Worm (Caenorhabditis elegans) whole organism, young adult: ENCODE data around the gene F17C11.26.

Experiments
- B0261.1 ChIP-seq: sonication (generic microtip); optimal IDR thresholded peaks from 2 replicates; lab custom pipeline; 2016; ENCODE audit warnings: mild to moderate bottlenecking, missing genetic modification characterization, moderate library complexity, missing compliant biosample characterization
- F49E8.2 ChIP-seq: sonication (generic microtip); optimal IDR thresholded peaks from 3 replicates; lab custom pipeline; 2017; ENCODE audit warnings: missing genetic modification characterization, mild to moderate bottlenecking, missing compliant biosample characterization, antibody characterized with exemption, moderate library complexity; ENCODE audit not compliant: insufficient read depth
- K11D2.4 ChIP-seq: fragments of 200-800 bp; sonication (Bioruptor generic); IDR thresholded peaks from 2 replicates; pipeline ENCODE4 v1.3.6; 2022; ENCODE audit warnings: missing genetic modification reagents, missing genetic modification characterization, missing compliant biosample characterization
- K12H6.12 ChIP-seq: fragments of 200-800 bp; sonication (Bioruptor generic); optimal IDR thresholded peaks from 2 replicates; lab custom pipeline; 2018; ENCODE audit warnings: mild to moderate bottlenecking, missing genetic modification characterization, missing compliant biosample characterization
- Y53F4B.3 ChIP-seq: fragments of 200-800 bp; sonication (Bioruptor generic); IDR thresholded peaks from 2 replicates; pipeline ENCODE4 v1.3.6; 2022; ENCODE audit warnings: missing genetic modification reagents, missing genetic modification characterization, missing compliant biosample characterization
- Y56A3A.18 ChIP-seq: fragments of 200-800 bp; sonication (Bioruptor generic); IDR thresholded peaks from 2 replicates; pipeline ENCODE4 v1.3.6; 2022; ENCODE audit warnings: missing genetic modification reagents, missing genetic modification characterization, missing compliant biosample characterization
- Y67H2A.10 ChIP-seq: fragments of 200-800 bp; sonication (Bioruptor generic); conservative IDR thresholded peaks from 2 replicates; pipeline ENCODE4 v1.3.6; 2022; ENCODE audit warnings: missing genetic modification reagents, missing genetic modification characterization, missing compliant biosample characterization
- Y79H2A.3 ChIP-seq: fragments of 200-800 bp; sonication (Bioruptor generic); conservative IDR thresholded peaks from 2 replicates; pipeline ENCODE4 v1.3.6; 2022; ENCODE audit warnings: missing genetic modification reagents, missing genetic modification characterization, missing compliant biosample characterization
- ZK185.1 ChIP-seq: sonication (generic microtip); optimal IDR thresholded peaks from 2 replicates; lab custom pipeline; 2016; ENCODE audit warnings: mild to moderate bottlenecking, missing genetic modification characterization, missing compliant biosample characterization; ENCODE audit not compliant: poor library complexity, severe bottlenecking
- akir-1 ChIP-seq: fragments of 200-800 bp; sonication (Bioruptor generic); optimal IDR thresholded peaks from 2 replicates; lab custom pipeline; 2018; ENCODE audit warnings: mild to moderate bottlenecking, missing genetic modification characterization, moderate library complexity, missing compliant biosample characterization
- aptf-3 ChIP-seq: fragments of 200-800 bp; sonication (Bioruptor generic); IDR thresholded peaks from 2 replicates; pipeline ENCODE4 v1.3.6; 2022; ENCODE audit warnings: missing genetic modification characterization, missing compliant biosample characterization
- atf-7 ChIP-seq: sonication (generic microtip); optimal IDR thresholded peaks from 2 replicates; lab custom pipeline; 2017; ENCODE audit warnings: mild to moderate bottlenecking, missing genetic modification characterization, missing compliant biosample characterization
- athp-1 ChIP-seq: sonication (generic microtip); optimal IDR thresholded peaks from 2 replicates; lab custom pipeline; 2017; ENCODE audit warnings: mild to moderate bottlenecking, missing genetic modification characterization, missing compliant biosample characterization
- bed-2 ChIP-seq: fragments of 200-800 bp; sonication (Bioruptor generic); IDR thresholded peaks from 2 replicates; pipeline ENCODE4 v1.3.6; 2022; ENCODE audit warnings: missing genetic modification reagents, missing genetic modification characterization, missing compliant biosample characterization
- cebp-2 ChIP-seq: fragments of 200-800 bp; sonication (Bioruptor generic); IDR thresholded peaks from 2 replicates; pipeline ENCODE4 v1.3.6; 2022; ENCODE audit warnings: missing genetic modification characterization, missing compliant biosample characterization
- ceh-27 ChIP-seq: fragments of 200-800 bp; sonication (Bioruptor generic); optimal IDR thresholded peaks from 2 replicates; lab custom pipeline; 2018; ENCODE audit warnings: mild to moderate bottlenecking, missing genetic modification characterization, moderate library complexity, missing compliant biosample characterization
- ceh-40 ChIP-seq: fragments of 200-800 bp; sonication (Bioruptor generic); IDR thresholded peaks from 2 replicates; pipeline ENCODE4 v1.3.6; 2022; ENCODE audit warnings: missing genetic modification characterization, missing compliant biosample characterization
- ceh-58 ChIP-seq: fragments of 200-800 bp; sonication (Bioruptor generic); IDR thresholded peaks from 2 replicates; pipeline ENCODE4 v1.3.6; 2022; ENCODE audit warnings: missing genetic modification characterization, missing compliant biosample characterization
- ceh-79 ChIP-seq: sonication (generic microtip); optimal IDR thresholded peaks from 2 replicates; lab custom pipeline; 2017; ENCODE audit warnings: mild to moderate bottlenecking, missing genetic modification characterization, missing compliant biosample characterization
- chd-7 ChIP-seq: sonication (generic microtip); optimal IDR thresholded peaks from 2 replicates; lab custom pipeline; 2016; ENCODE audit warnings: mild to moderate bottlenecking, missing genetic modification characterization, moderate library complexity, missing compliant biosample characterization
- die-1 ChIP-seq: sonication (generic microtip); optimal IDR thresholded peaks from 2 replicates; lab custom pipeline; 2016; ENCODE audit warnings: missing genotype, mild to moderate bottlenecking, missing genetic modification characterization, missing compliant biosample characterization
- efl-1 ChIP-seq: fragments of 150-350 bp; optimal IDR thresholded peaks from 2 replicates; lab custom pipeline; 2014; ENCODE audit warnings: missing biosample characterization, missing genetic modification reagents, missing genetic modification characterization
- egl-18 ChIP-seq: fragments of 200-800 bp; sonication (Bioruptor generic); IDR thresholded peaks from 2 replicates; pipeline ENCODE4 v1.3.6; 2022; ENCODE audit warnings: missing genetic modification reagents, missing genetic modification characterization, missing compliant biosample characterization
- egl-44 ChIP-seq: fragments of 200-800 bp; sonication (Bioruptor generic); IDR thresholded peaks from 2 replicates; pipeline ENCODE4 v1.3.6; 2022; ENCODE audit warnings: missing genetic modification reagents, missing genetic modification characterization, missing compliant biosample characterization
- egrh-3 ChIP-seq: fragments of 200-800 bp; sonication (Bioruptor generic); IDR thresholded peaks from 2 replicates; pipeline ENCODE4 v1.3.6; 2022; ENCODE audit warnings: missing genetic modification reagents, missing genetic modification characterization, missing compliant biosample characterization
- hlh-26 ChIP-seq: fragments of 200-800 bp; sonication (Bioruptor generic); conservative IDR thresholded peaks from 2 replicates; pipeline ENCODE4 v1.3.6; 2022; ENCODE audit warnings: missing genetic modification reagents, missing genetic modification characterization, missing compliant biosample characterization
- hmg-20 ChIP-seq: fragments of 200-800 bp; sonication (Bioruptor generic); IDR thresholded peaks from 2 replicates; pipeline ENCODE4 v1.3.6; 2022; ENCODE audit warnings: missing genetic modification reagents, missing genetic modification characterization, missing compliant biosample characterization
- let-607 ChIP-seq, 2 experiments: fragments of 200-800 bp in 1 of 2; sonication (Bioruptor generic) in 1 of 2; sonication (generic microtip) in 1 of 2; optimal IDR thresholded peaks; 2 replicates each; lab custom pipeline; 2016 to 2018; ENCODE audit warnings: mild to moderate bottlenecking in 2 of 2, missing compliant biosample characterization in 2 of 2, missing genetic modification characterization in 2 of 2, moderate library complexity in 2 of 2, missing genotype in 1 of 2
- lin-26 ChIP-seq: fragments of 200-800 bp; sonication (Bioruptor generic); IDR thresholded peaks from 2 replicates; pipeline ENCODE4 v1.3.6; 2022; ENCODE audit warnings: missing genetic modification reagents, missing genetic modification characterization, missing compliant biosample characterization
- lir-1 ChIP-seq: fragments of 200-800 bp; sonication (Bioruptor generic); conservative IDR thresholded peaks from 2 replicates; pipeline ENCODE4 v1.3.6; 2022; ENCODE audit warnings: missing genetic modification reagents, missing genetic modification characterization, missing compliant biosample characterization
- madf-10 ChIP-seq: sonication (generic microtip); optimal IDR thresholded peaks from 2 replicates; lab custom pipeline; 2016; ENCODE audit warnings: mild to moderate bottlenecking, missing genetic modification characterization, missing compliant biosample characterization
- madf-6 ChIP-seq: fragments of 200-800 bp; sonication (Bioruptor generic); IDR thresholded peaks from 2 replicates; pipeline ENCODE4 v1.3.6; 2022; ENCODE audit warnings: missing genetic modification reagents, missing genetic modification characterization, missing compliant biosample characterization
- madf-8 ChIP-seq: fragments of 200-800 bp; sonication (Bioruptor generic); conservative IDR thresholded peaks from 2 replicates; pipeline ENCODE4 v1.3.6; 2022; ENCODE audit warnings: missing genetic modification reagents, missing genetic modification characterization, missing compliant biosample characterization
- pha-4 ChIP-seq: fragments of 150-350 bp; sonication (generic microtip); optimal IDR thresholded peaks from 2 replicates; lab custom pipeline; 2014; ENCODE audit warnings: missing biosample characterization, missing genetic modification reagents, missing genetic modification characterization
- rcor-1 ChIP-seq: fragments of 200-800 bp; sonication (Bioruptor generic); IDR thresholded peaks from 2 replicates; pipeline ENCODE4 v1.3.6; 2022; ENCODE audit warnings: missing genetic modification reagents, missing genetic modification characterization, missing compliant biosample characterization
- sdz-38 ChIP-seq: sonication (generic microtip); optimal IDR thresholded peaks from 2 replicates; lab custom pipeline; 2016; ENCODE audit warnings: missing genotype, missing genetic modification characterization, missing compliant biosample characterization
- snpc-3.4 ChIP-seq: sonication (generic microtip); optimal IDR thresholded peaks from 2 replicates; lab custom pipeline; 2017; ENCODE audit warnings: missing genetic modification characterization, mild to moderate bottlenecking, missing compliant biosample characterization, antibody characterized with exemption, moderate library complexity, missing genotype, missing genetic modification reagents
- sptf-2 ChIP-seq: fragments of 200-800 bp; sonication (Bioruptor generic); optimal IDR thresholded peaks from 2 replicates; lab custom pipeline; 2018; ENCODE audit warnings: mild to moderate bottlenecking, missing genetic modification characterization, missing compliant biosample characterization
- tbp1 ChIP-seq: fragments of 200-800 bp; sonication (Bioruptor generic); optimal IDR thresholded peaks from 2 replicates; lab custom pipeline; 2018; ENCODE audit warnings: mild to moderate bottlenecking, missing genetic modification characterization, missing compliant biosample characterization
- tbx-9 ChIP-seq: sonication (generic microtip); optimal IDR thresholded peaks from 2 replicates; lab custom pipeline; 2016; ENCODE audit warnings: borderline replicate concordance, missing genetic modification characterization, inconsistent platforms, missing compliant biosample characterization
- tlf-1 ChIP-seq: fragments of 200-800 bp; sonication (Bioruptor generic); optimal IDR thresholded peaks from 2 replicates; lab custom pipeline; 2018; ENCODE audit warnings: mild to moderate bottlenecking, missing genetic modification characterization, missing compliant biosample characterization
- xnd-1 ChIP-seq: sonication (generic microtip); optimal IDR thresholded peaks from 2 replicates; lab custom pipeline; 2016; ENCODE audit warnings: missing genotype, missing genetic modification reagents, missing genetic modification characterization, missing compliant biosample characterization
- zfh-2 ChIP-seq: fragments of 200-800 bp; sonication (Bioruptor generic); conservative IDR thresholded peaks from 2 replicates; pipeline ENCODE4 v1.3.6; 2022; ENCODE audit warnings: missing genetic modification reagents, missing genetic modification characterization, missing compliant biosample characterization
- zim-3 ChIP-seq: sonication (generic microtip); optimal IDR thresholded peaks from 2 replicates; lab custom pipeline; 2017; ENCODE audit warnings: mild to moderate bottlenecking, missing genetic modification characterization, moderate library complexity, missing compliant biosample characterization
- ztf-18 ChIP-seq: sonication (generic microtip); optimal IDR thresholded peaks from 2 replicates; lab custom pipeline; 2016; ENCODE audit warnings: missing genotype, mild to moderate bottlenecking, missing genetic modification characterization, missing compliant biosample characterization
- ztf-22 ChIP-seq: fragments of 200-800 bp; sonication (Bioruptor generic); optimal IDR thresholded peaks from 2 replicates; lab custom pipeline; 2018; ENCODE audit warnings: mild to moderate bottlenecking, missing genetic modification characterization, moderate library complexity, missing compliant biosample characterization
- ztf-25 ChIP-seq: fragments of 200-800 bp; sonication (Bioruptor generic); IDR thresholded peaks from 2 replicates; pipeline ENCODE4 v1.3.6; 2022; ENCODE audit warnings: missing genetic modification reagents, missing genetic modification characterization, missing compliant biosample characterization
- ztf-26 ChIP-seq: sonication (generic microtip); optimal IDR thresholded peaks from 2 replicates; lab custom pipeline; 2017; ENCODE audit warnings: missing genetic modification characterization, missing compliant biosample characterization

The F17C11.26 gene

ce11 chrV:10965501-10965900, 24.3 kb downstream of the F17C11.26 start, which contains the start of the genes ctf-4 and eef-1G (continued):
- TF ChIP-seq ceh-27 (GFP tag; lab: Kevin White, UChicago) (peak; percentile 93), snpc-3.4 (tag; lab: Kevin White, UChicago) (peak; percentile 93), tbx-9 (tag; lab: Kevin White, UChicago) (no peak), egrh-3 (GFP tag; lab: Robert Waterston, UW) (no peak), zfh-2 (no peak), egl-44 (peak; percentile 80; the same call in 1 of the 2 replicates), hlh-26 (GFP tag; lab: Robert Waterston, UW) (no peak), chd-7 (peak; percentile 85), ztf-25 (no peak), lir-1 (GFP tag; lab: Robert Waterston, UW) (peak; percentile 75), ztf-26 (tag; lab: Kevin White, UChicago) (peak; percentile 77), Y67H2A.10 (0 out of 2 replicates have a peak, but pooled peaks have one; percentile 32), sdz-38 (no peak), ztf-18 (tag; lab: Kevin White, UChicago) (peak; percentile 74), ceh-79 (tag; lab: Kevin White, UChicago) (no peak), cebp-2 (GFP tag; lab: Robert Waterston, UW) (0 out of 2 replicates have a peak, but pooled peaks have one; percentile 62), rcor-1 (GFP tag; lab: Robert Waterston, UW) (peak; percentile 94), ztf-22 (GFP tag; lab: Kevin White, UChicago) (no peak), F49E8.2 (tag; lab: Kevin White, UChicago) (peak; percentile 51), let-607 (tag; optimal IDR thresholded peaks at IDR 0.05; lab: Kevin White, UChicago) (peak; percentile 91 to 94), Y79H2A.3 (no peak), Y56A3A.18 (GFP tag; lab: Robert Waterston, UW) (0 out of 2 replicates have a peak, but pooled peaks have one; percentile 21), xnd-1 (tag; lab: Kevin White, UChicago) (peak; percentile 8), K11D2.4 (peak; percentile 90), B0261.1 (tag; lab: Kevin White, UChicago) (no peak), ZK185.1 (tag; lab: Kevin White, UChicago) (peak; percentile 94), pha-4 (peak; percentile 87), atf-7 (tag; lab: Kevin White, UChicago) (peak; percentile 83), ceh-58 (GFP tag; lab: Robert Waterston, UW) (no peak), zim-3 (no peak), aptf-3 (GFP tag; lab: Robert Waterston, UW) (no peak), sptf-2 (no peak), athp-1 (peak; percentile 79), lin-26 (GFP tag; lab: Robert Waterston, UW) (peak; percentile 55; the same call in 1 of the 2 replicates), efl-1 (peak; percentile 90), hmg-20 (GFP tag; lab: Robert Waterston, UW) (0 out of 2 replicates have a peak, but pooled peaks have one; percentile 49), madf-10 (tag; lab: Kevin White, UChicago) (peak; percentile 69), tbp1 (peak; percentile 74), ceh-40 (GFP tag; lab: Robert Waterston, UW) (no peak), madf-6 (peak; percentile 91), egl-18 (GFP tag; lab: Robert Waterston, UW) (0 out of 2 replicates have a peak, but pooled peaks have one; percentile 52), tlf-1 (peak; percentile 93), akir-1 (GFP tag; lab: Kevin White, UChicago) (no peak), K12H6.12 (tag; lab: Kevin White, UChicago) (peak; percentile 85), madf-8 (GFP tag; lab: Robert Waterston, UW) (peak; percentile 64), Y53F4B.3 (no peak), bed-2 (no peak), die-1 (tag; lab: Kevin White, UChicago) (no peak)
